Worm (Caenorhabditis elegans) whole organism, L1 larva: ENCODE results near the gene C33G3.6.

Experiments used
- ama-1 ChIP-seq: fragments of 150-350 bp; optimal IDR thresholded peaks from 2 replicates; lab custom pipeline; 2014
- lin-15B ChIP-seq: fragments of 150-350 bp; sonication (generic microtip); optimal IDR thresholded peaks from 3 replicates; lab custom pipeline; 2014; ENCODE audit warnings: missing biosample characterization, missing genetic modification characterization
- lin-35 ChIP-seq, 2 experiments: fragments of 150-350 bp; optimal IDR thresholded peaks; 2 replicates each; lab custom pipeline; 2014; ENCODE audit warnings: missing biosample characterization in 2 of 2, missing genetic modification characterization in 2 of 2, missing genetic modification reagents in 2 of 2
- mdl-1 ChIP-seq, 2 experiments: fragments of 150-350 bp; optimal IDR thresholded peaks; 2 replicates each; lab custom pipeline; 2014 to 2017; ENCODE audit warnings: missing biosample characterization in 2 of 2, missing genetic modification characterization in 2 of 2, inconsistent platforms in 1 of 2
- snpc-4 ChIP-seq: fragments of 150-350 bp; optimal IDR thresholded peaks from 2 replicates; lab custom pipeline; 2014; ENCODE audit warnings: missing biosample characterization, missing genetic modification characterization
- unc-130 ChIP-seq: fragments of 150-350 bp; optimal IDR thresholded peaks from 2 replicates; lab custom pipeline; 2017; ENCODE audit warnings: missing biosample characterization, missing genetic modification characterization, inconsistent platforms

- no peak for TF ChIP-seq snpc-4 (tag; lab: Kevin White, UChicago)
- TF ChIP-seq lin-35 (GFP tag; optimal IDR thresholded peaks at IDR 0.05; lab: Kevin White, UChicago): no peak
- TF ChIP-seq mdl-1 (tag; optimal IDR thresholded peaks at IDR 0.05; lab: Kevin White, UChicago): no peak
- no peak for TF ChIP-seq lin-15B (tag; lab: Kevin White, UChicago)
- no peak for TF ChIP-seq unc-130 (tag; lab: Kevin White, UChicago)
- no peak for TF ChIP-seq ama-1 (lab: Kevin White, UChicago)
These were observed 48.5 kb upstream of the C33G3.6 start for ce11 chrX:14132677-14133076.
